Worm (Caenorhabditis elegans): ENCODE measurements around the gene Y17G7B.21.

Gene Y17G7B.21

DNA sequence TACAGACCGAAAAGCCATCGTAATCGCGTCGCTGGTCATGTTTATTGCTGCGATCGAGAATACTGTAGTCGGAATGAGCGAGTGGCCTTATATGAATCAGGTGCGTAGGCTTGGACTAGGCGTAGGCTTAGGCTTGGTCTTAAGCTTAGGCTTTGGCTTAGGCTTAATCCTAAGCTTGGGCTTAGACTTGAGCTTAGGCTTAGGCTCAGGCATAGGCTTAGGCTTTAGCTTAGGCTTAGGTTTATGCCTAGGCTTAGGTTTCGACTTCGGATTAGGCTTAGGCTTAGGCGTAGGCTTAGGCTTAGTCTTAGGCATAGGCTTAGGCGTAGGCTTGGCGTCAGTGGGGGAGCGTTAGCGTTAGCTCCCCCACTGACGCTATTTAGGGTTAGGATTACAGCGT is 22.6 kb downstream of the Y17G7B.21 start:
- TF ChIP-seq bed-2 (GFP tag; IDR thresholded peaks at IDR 0.05) (no peak), lin-35 (GFP tag; optimal IDR thresholded peaks at IDR 0.05) (no peak), zfh-2 (GFP tag; conservative IDR thresholded peaks at IDR 0.05) (no peak), snpc-1.1 (tag; optimal IDR thresholded peaks at IDR 0.05; ENCODE audit: insufficient read depth) (no peak), snpc-4 (GFP tag; optimal IDR thresholded peaks at IDR 0.05) (no peak), snpc-4 (tag; optimal IDR thresholded peaks at IDR 0.05) (no peak), hlh-26 (GFP tag; conservative IDR thresholded peaks at IDR 0.05) (no peak), ceh-100 (GFP tag; IDR thresholded peaks at IDR 0.05) (no peak)

DNA sequence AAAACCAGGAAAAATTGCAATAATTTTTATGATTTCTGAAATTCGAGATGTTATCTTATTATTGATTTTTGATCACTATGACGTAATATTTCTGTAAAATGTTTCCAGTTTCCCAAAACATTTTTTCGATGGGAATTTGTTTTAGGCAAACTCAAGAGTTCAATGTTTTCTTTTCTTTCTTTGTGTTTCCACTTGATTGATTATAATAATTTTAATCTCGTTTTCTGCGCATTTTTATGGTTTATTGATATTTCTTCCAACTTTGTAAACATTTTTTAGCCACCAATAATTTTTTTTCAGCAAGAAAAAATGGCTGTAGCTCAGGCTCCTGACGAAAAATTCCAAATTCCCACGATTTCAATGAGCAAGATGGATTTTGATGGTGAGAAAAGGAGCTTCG is 23.3 kb downstream of the Y17G7B.21 start, which contains the start of gene W03C9.6:
TSS of gene W03C9.6 (plus strand) at position 301 of the 400 bp plus-strand sequence.
- TF ChIP-seq F55B11.4 (tag; optimal IDR thresholded peaks at IDR 0.05; ENCODE audit: borderline replicate concordance, insufficient read depth) (no peak), bed-1 (GFP tag; IDR thresholded peaks at IDR 0.05) (no peak), B0336.3 (GFP tag; IDR thresholded peaks at IDR 0.05) (no peak), pbrm-1 (GFP tag; IDR thresholded peaks at IDR 0.05) (no peak), atf-7 (tag; optimal IDR thresholded peaks at IDR 0.05) (no peak), nhr-179 (tag; optimal IDR thresholded peaks at IDR 0.05) (no peak), xnd-1 (tag; optimal IDR thresholded peaks at IDR 0.05) (no peak), madf-10 (tag; optimal IDR thresholded peaks at IDR 0.05) (no peak), die-1 (tag; optimal IDR thresholded peaks at IDR 0.05) (no peak), snpc-3.4 (tag; optimal IDR thresholded peaks at IDR 0.05) (no peak), snpc-4 (GFP tag; optimal IDR thresholded peaks at IDR 0.05) (no peak), snpc-4 (tag; optimal IDR thresholded peaks at IDR 0.05) (no peak), lag-1 (GFP tag; IDR thresholded peaks at IDR 0.05) (no peak), tbx-9 (tag; optimal IDR thresholded peaks at IDR 0.05; ENCODE audit: borderline replicate concordance) (no peak), Y56A3A.18 (GFP tag; IDR thresholded peaks at IDR 0.05) (no peak)

DNA sequence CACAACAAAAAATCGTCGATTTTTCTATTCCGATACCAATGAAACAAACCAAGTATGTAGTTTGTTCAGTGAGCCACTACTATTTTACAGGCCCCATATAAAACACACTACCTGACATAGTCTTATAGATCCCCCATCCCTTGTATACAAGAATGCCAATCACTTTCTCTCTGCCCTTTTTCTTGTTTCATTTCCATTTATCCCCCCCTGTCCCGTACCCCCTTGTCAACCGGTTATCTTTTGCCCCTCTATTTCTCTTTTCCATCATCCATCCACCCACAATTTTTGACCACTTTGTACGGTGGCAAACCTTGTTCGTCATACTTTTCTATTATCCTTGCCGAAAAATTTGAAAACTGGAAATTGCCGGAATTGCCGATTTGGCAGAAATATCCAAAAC is 24.5 kb downstream of the Y17G7B.21 start:
- no peak for TF ChIP-seq pbrm-1 (GFP tag; IDR thresholded peaks at IDR 0.05)
- no peak for TF ChIP-seq tlf-1 (GFP tag; optimal IDR thresholded peaks at IDR 0.05)
- no peak for TF ChIP-seq F37B4.10 (GFP tag; IDR thresholded peaks at IDR 0.05)
- TF ChIP-seq nhr-120 (GFP tag; IDR thresholded peaks at IDR 0.05), result no peak
- no peak for TF ChIP-seq aptf-2 (GFP tag; conservative IDR thresholded peaks at IDR 0.05)
- no peak for TF ChIP-seq efl-1 (GFP tag; optimal IDR thresholded peaks at IDR 0.05)
- no peak for TF ChIP-seq T07F8.4 (tag; optimal IDR thresholded peaks at IDR 0.05)
- TF ChIP-seq attf-6 (GFP tag; IDR thresholded peaks at IDR 0.05), result no peak
- no peak for TF ChIP-seq lin-35 (GFP tag; optimal IDR thresholded peaks at IDR 0.05)
- TF ChIP-seq ztf-18 (tag; optimal IDR thresholded peaks at IDR 0.05), result no peak
- TF ChIP-seq nfyb-1 (GFP tag; IDR thresholded peaks at IDR 0.05), result no peak
- TF ChIP-seq zfh-2 (GFP tag; conservative IDR thresholded peaks at IDR 0.05), result no peak
- no peak for TF ChIP-seq egl-44 (GFP tag; IDR thresholded peaks at IDR 0.05)
- no peak for TF ChIP-seq attf-5 (GFP tag; optimal IDR thresholded peaks at IDR 0.05)
- no peak for TF ChIP-seq snpc-4 (GFP tag; optimal IDR thresholded peaks at IDR 0.05)
- TF ChIP-seq snpc-4 (tag; optimal IDR thresholded peaks at IDR 0.05), result no peak

DNA sequence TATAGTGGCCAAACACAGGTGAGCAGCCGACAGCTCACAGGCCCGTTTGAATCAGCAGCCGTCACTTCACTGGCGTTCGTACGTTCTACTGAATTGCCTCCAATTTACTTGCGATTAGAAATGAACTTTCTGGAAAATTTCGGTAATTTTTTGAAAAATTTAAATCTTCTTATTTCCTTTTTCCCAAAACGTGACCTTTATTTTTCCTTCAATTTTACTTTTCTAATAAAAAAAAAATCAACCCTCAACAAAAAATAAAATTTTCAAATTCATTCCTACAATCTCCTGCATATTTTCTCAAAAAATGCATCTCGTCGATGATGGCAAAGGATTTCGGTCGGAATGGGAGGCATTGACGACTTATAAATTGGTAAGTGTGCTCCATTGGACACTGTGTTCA is 29.0 kb downstream of the Y17G7B.21 start, which contains the start of gene W03C9.8:
TSS of gene W03C9.8 (plus strand) at position 301 of the 400 bp plus-strand sequence.
- TF ChIP-seq mxl-1 (tag; optimal IDR thresholded peaks at IDR 0.05) (no peak), sea-2 (GFP tag; IDR thresholded peaks at IDR 0.05) (no peak), Y53F4B.3 (GFP tag; IDR thresholded peaks at IDR 0.05) (no peak), ztf-22 (GFP tag; optimal IDR thresholded peaks at IDR 0.05) (no peak), F22D6.2 (tag; optimal IDR thresholded peaks at IDR 0.05) (no peak), F49E8.2 (tag; optimal IDR thresholded peaks at IDR 0.05; ENCODE audit: insufficient read depth) (no peak), cebp-1 (GFP tag; IDR thresholded peaks at IDR 0.05) (no peak), cebp-1 (tag; optimal IDR thresholded peaks at IDR 0.05) (no peak), ama-1 (optimal IDR thresholded peaks at IDR 0.05) (no peak), ama-1 (GFP tag; optimal IDR thresholded peaks at IDR 0.05) (no peak), madf-10 (tag; optimal IDR thresholded peaks at IDR 0.05) (no peak), lsl-1 (GFP tag; optimal IDR thresholded peaks at IDR 0.05) (no peak), hlh-12 (tag; optimal IDR thresholded peaks at IDR 0.05) (no peak), snpc-4 (GFP tag; optimal IDR thresholded peaks at IDR 0.05) (no peak), snpc-4 (tag; optimal IDR thresholded peaks at IDR 0.05) (no peak), egrh-3 (GFP tag; IDR thresholded peaks at IDR 0.05) (no peak), egl-44 (GFP tag; IDR thresholded peaks at IDR 0.05) (no peak)

All from whole organism, young adult.